Worm (Caenorhabditis elegans): ENCODE results near the gene C07B5.6.

ce11 chrX:9499355-9499754 is 19.5 kb upstream of the C07B5.6 start:
- no peak for TF ChIP-seq sem-2 (GFP tag; optimal IDR thresholded peaks at IDR 0.05)
- TF ChIP-seq pha-4 (tag; optimal IDR thresholded peaks at IDR 0.05): no peak
- TF ChIP-seq unc-62 (GFP tag; optimal IDR thresholded peaks at IDR 0.05): no peak
- no peak for TF ChIP-seq nhr-76 (tag; optimal IDR thresholded peaks at IDR 0.05)
- no peak for TF ChIP-seq unc-39 (tag; optimal IDR thresholded peaks at IDR 0.05)
- TF ChIP-seq blmp-1 (tag; optimal IDR thresholded peaks at IDR 0.05): no peak
- no peak for TF ChIP-seq lin-32 (GFP tag; optimal IDR thresholded peaks at IDR 0.05)
- TF ChIP-seq sptf-1 (tag; optimal IDR thresholded peaks at IDR 0.05): no peak
- no peak for TF ChIP-seq ceh-83 (GFP tag; optimal IDR thresholded peaks at IDR 0.05)
